Fruit fly (Drosophila melanogaster) whole organism, embryonic: ENCODE results near the gene Bet5.
A peak's percentile ranks its signal among the peaks of the same experiment; 100 is the strongest.

Source experiments
- Atf6 ChIP-seq: fragments of 200-800 bp; sonication (Bioruptor generic); IDR thresholded peaks from 2 replicates; pipeline ENCODE4 v1.3.6; 2022; ENCODE audit warnings: missing biosample characterization, missing genetic modification characterization
- CG10431 ChIP-seq: fragments of 200-800 bp; sonication (Bioruptor generic); optimal IDR thresholded peaks from 3 replicates; lab custom pipeline; 2018; ENCODE audit warnings: missing biosample characterization, mild to moderate bottlenecking, missing genetic modification characterization
- CG12155 ChIP-seq: fragments of 200-800 bp; sonication (Bioruptor generic); optimal IDR thresholded peaks from 3 replicates; lab custom pipeline; 2016; ENCODE audit warnings: missing biosample characterization, missing genetic modification characterization
- CG12236 ChIP-seq: fragments of 200-800 bp; sonication (Bioruptor generic); optimal IDR thresholded peaks from 2 replicates; lab custom pipeline; 2016; ENCODE audit warnings: missing biosample characterization, missing genetic modification characterization
- CG12744 ChIP-seq: fragments of 200-800 bp; sonication (Bioruptor generic); optimal IDR thresholded peaks from 2 replicates; lab custom pipeline; 2016; ENCODE audit warnings: missing biosample characterization, missing genetic modification characterization
- CG12769 ChIP-seq: fragments of 200-800 bp; sonication (Bioruptor generic); optimal IDR thresholded peaks from 2 replicates; lab custom pipeline; 2019; ENCODE audit warnings: missing biosample characterization, mild to moderate bottlenecking, missing genetic modification characterization, moderate library complexity
- CG1603 ChIP-seq: fragments of 200-800 bp; sonication (Bioruptor generic); optimal IDR thresholded peaks from 2 replicates; lab custom pipeline; 2019; ENCODE audit warnings: missing biosample characterization, mild to moderate bottlenecking, missing genetic modification characterization, moderate library complexity
- CG16779 ChIP-seq: fragments of 200-800 bp; sonication (Bioruptor generic); IDR thresholded peaks from 2 replicates; pipeline ENCODE4 v1.3.6; 2022; ENCODE audit warnings: missing biosample characterization, missing genetic modification characterization
- CG16813 ChIP-seq: fragments of 200-800 bp; sonication (Bioruptor generic); IDR thresholded peaks from 3 replicates; pipeline ENCODE4 v1.3.6; 2022; ENCODE audit warnings: missing biosample characterization, missing genetic modification characterization; ENCODE audit not compliant: partially characterized antibody
- CG2678 ChIP-seq: fragments of 200-800 bp; sonication (Bioruptor generic); optimal IDR thresholded peaks from 3 replicates; lab custom pipeline; 2019; ENCODE audit warnings: missing biosample characterization, mild to moderate bottlenecking, missing genetic modification characterization, moderate library complexity
- CG30020 ChIP-seq: fragments of 200-800 bp; optimal IDR thresholded peaks from 2 replicates; lab custom pipeline; 2019; ENCODE audit warnings: missing biosample characterization, mild to moderate bottlenecking, missing genetic modification characterization, moderate library complexity
- CG30403 ChIP-seq: fragments of 200-800 bp; sonication (Bioruptor generic); optimal IDR thresholded peaks from 3 replicates; lab custom pipeline; 2016; ENCODE audit warnings: missing biosample characterization, missing genetic modification characterization
- CG30431 ChIP-seq: fragments of 200-800 bp; sonication (Bioruptor generic); optimal IDR thresholded peaks from 2 replicates; lab custom pipeline; 2017; ENCODE audit warnings: missing biosample characterization, missing genetic modification characterization
- CG3065 ChIP-seq: fragments of 200-800 bp; sonication (Bioruptor generic); optimal IDR thresholded peaks from 2 replicates; lab custom pipeline; 2016; ENCODE audit warnings: missing biosample characterization, missing genetic modification characterization
- CG33213 ChIP-seq: fragments of 200-800 bp; sonication (Bioruptor generic); optimal IDR thresholded peaks from 3 replicates; lab custom pipeline; 2016; ENCODE audit warnings: missing biosample characterization, missing genetic modification characterization
- CG7928 ChIP-seq: fragments of 200-800 bp; sonication (Bioruptor generic); optimal IDR thresholded peaks from 2 replicates; lab custom pipeline; 2017; ENCODE audit warnings: missing biosample characterization, mild to moderate bottlenecking, missing genetic modification characterization
- CG9437 ChIP-seq: fragments of 200-800 bp; sonication (Bioruptor generic); optimal IDR thresholded peaks from 2 replicates; lab custom pipeline; 2018; ENCODE audit warnings: missing biosample characterization, mild to moderate bottlenecking, missing genetic modification characterization
- CG9797 ChIP-seq: fragments of 200-800 bp; sonication (Bioruptor generic); optimal IDR thresholded peaks from 3 replicates; lab custom pipeline; 2018; ENCODE audit warnings: missing biosample characterization, mild to moderate bottlenecking, missing genetic modification characterization
- CTCF ChIP-seq: fragments of 200-800 bp; sonication (Bioruptor generic); optimal IDR thresholded peaks from 2 replicates; lab custom pipeline; 2017; ENCODE audit warnings: missing biosample characterization, mild to moderate bottlenecking, missing genetic modification characterization, moderate library complexity
- CkIIα-i1 ChIP-seq: fragments of 200-800 bp; sonication (Bioruptor generic); IDR thresholded peaks from 2 replicates; pipeline ENCODE4 v1.3.6; 2022; ENCODE audit warnings: missing biosample characterization, missing genetic modification characterization
- CrebB ChIP-seq: fragments of 200-800 bp; sonication (Bioruptor generic); optimal IDR thresholded peaks from 3 replicates; lab custom pipeline; 2018; ENCODE audit warnings: missing biosample characterization, mild to moderate bottlenecking, missing genetic modification characterization
- D19B ChIP-seq: fragments of 200-800 bp; sonication (Bioruptor generic); optimal IDR thresholded peaks from 2 replicates; lab custom pipeline; 2017; ENCODE audit warnings: missing biosample characterization, mild to moderate bottlenecking, missing genetic modification characterization
- Dip2 ChIP-seq: fragments of 200-800 bp; sonication (Bioruptor generic); IDR thresholded peaks from 2 replicates; pipeline ENCODE4 v1.3.6; 2022; ENCODE audit warnings: missing biosample characterization, missing genetic modification characterization
- Ets97D ChIP-seq: fragments of 200-800 bp; sonication (Bioruptor generic); optimal IDR thresholded peaks from 3 replicates; lab custom pipeline; 2016; ENCODE audit warnings: missing biosample characterization, missing genetic modification characterization
- GATAe ChIP-seq: fragments of 200-800 bp; sonication (Bioruptor generic); conservative IDR thresholded peaks from 2 replicates; pipeline ENCODE4 v1.3.6; 2022; ENCODE audit warnings: missing biosample characterization, missing genetic modification characterization
- Lhr ChIP-seq: fragments of 200-800 bp; sonication (Bioruptor generic); optimal IDR thresholded peaks from 3 replicates; lab custom pipeline; 2017; ENCODE audit warnings: mild to moderate bottlenecking, missing biosample characterization, missing genetic modification reagents, missing genetic modification characterization
- Nf-YC ChIP-seq: fragments of 200-800 bp; optimal IDR thresholded peaks from 3 replicates; lab custom pipeline; 2019; ENCODE audit warnings: missing biosample characterization, mild to moderate bottlenecking, missing genetic modification characterization, moderate library complexity
- Side ChIP-seq: fragments of 200-800 bp; sonication (Bioruptor generic); optimal IDR thresholded peaks from 2 replicates; lab custom pipeline; 2016; ENCODE audit warnings: missing biosample characterization, missing genetic modification characterization
- ap ChIP-seq: fragments of 200-800 bp; sonication (Bioruptor generic); IDR thresholded peaks from 2 replicates; pipeline ENCODE4 v1.3.6; 2022; ENCODE audit warnings: missing biosample characterization, missing genetic modification characterization
- ara ChIP-seq: fragments of 200-800 bp; sonication (Bioruptor generic); IDR thresholded peaks from 2 replicates; pipeline ENCODE4 v1.3.6; 2022; ENCODE audit warnings: missing biosample characterization, missing genetic modification characterization
- caup ChIP-seq: fragments of 200-800 bp; sonication (Bioruptor generic); optimal IDR thresholded peaks from 3 replicates; lab custom pipeline; 2017; ENCODE audit warnings: missing biosample characterization, mild to moderate bottlenecking, missing genetic modification characterization, moderate library complexity; ENCODE audit not compliant: severe bottlenecking
- corto ChIP-seq: fragments of 200-800 bp; sonication (Bioruptor generic); optimal IDR thresholded peaks from 2 replicates; lab custom pipeline; 2016; ENCODE audit warnings: missing biosample characterization, mild to moderate bottlenecking, missing genetic modification characterization, moderate library complexity
- dm ChIP-seq: fragments of 200-800 bp; sonication (Bioruptor generic); optimal IDR thresholded peaks from 3 replicates; lab custom pipeline; 2016; ENCODE audit warnings: missing biosample characterization, missing genetic modification characterization
- fd3F ChIP-seq: fragments of 200-800 bp; sonication (Bioruptor generic); optimal IDR thresholded peaks from 2 replicates; lab custom pipeline; 2018; ENCODE audit warnings: missing biosample characterization, mild to moderate bottlenecking, missing genetic modification characterization, moderate library complexity
- gce ChIP-seq: fragments of 200-800 bp; sonication (Bioruptor generic); IDR thresholded peaks from 3 replicates; pipeline ENCODE4 v1.3.6; 2022; ENCODE audit warnings: missing biosample characterization, missing genetic modification characterization
- grn ChIP-seq: fragments of 200-800 bp; sonication (Bioruptor generic); optimal IDR thresholded peaks from 3 replicates; lab custom pipeline; 2017; ENCODE audit warnings: missing biosample characterization, missing genetic modification characterization
- hbn ChIP-seq: fragments of 200-800 bp; sonication (Bioruptor generic); IDR thresholded peaks from 2 replicates; pipeline ENCODE4 v1.3.6; 2022; ENCODE audit warnings: missing biosample characterization, missing genetic modification characterization; ENCODE audit not compliant: partially characterized antibody
- inv ChIP-seq: fragments of 200-800 bp; sonication (Bioruptor generic); IDR thresholded peaks from 2 replicates; pipeline ENCODE4 v1.3.6; 2022; ENCODE audit warnings: missing biosample characterization, missing genetic modification characterization; ENCODE audit not compliant: partially characterized antibody
- jing ChIP-seq: fragments of 200-800 bp; sonication (Bioruptor generic); optimal IDR thresholded peaks from 2 replicates; lab custom pipeline; 2018; ENCODE audit warnings: missing biosample characterization, mild to moderate bottlenecking, missing genetic modification characterization
- nerfin-1 ChIP-seq: fragments of 200-800 bp; sonication (Bioruptor generic); optimal IDR thresholded peaks from 3 replicates; lab custom pipeline; 2019; ENCODE audit warnings: missing biosample characterization, mild to moderate bottlenecking, missing genetic modification characterization, moderate library complexity
- onecut ChIP-seq: fragments of 200-800 bp; sonication (Bioruptor generic); IDR thresholded peaks from 2 replicates; pipeline ENCODE4 v1.3.6; 2022; ENCODE audit warnings: missing biosample characterization, missing genetic modification characterization
- org-1 ChIP-seq: fragments of 200-800 bp; sonication (Bioruptor generic); optimal IDR thresholded peaks from 2 replicates; lab custom pipeline; 2017; ENCODE audit warnings: missing biosample characterization, missing genetic modification characterization
- pita ChIP-seq: fragments of 200-800 bp; sonication (Bioruptor generic); optimal IDR thresholded peaks from 2 replicates; lab custom pipeline; 2017; ENCODE audit warnings: missing biosample characterization, mild to moderate bottlenecking, missing genetic modification characterization
- salm ChIP-seq: fragments of 200-800 bp; sonication (Bioruptor generic); optimal IDR thresholded peaks from 2 replicates; lab custom pipeline; 2018; ENCODE audit warnings: missing biosample characterization, mild to moderate bottlenecking, missing genetic modification characterization
- scrt ChIP-seq: fragments of 200-800 bp; sonication (Bioruptor generic); optimal IDR thresholded peaks from 2 replicates; lab custom pipeline; 2018; ENCODE audit warnings: missing biosample characterization, mild to moderate bottlenecking, missing genetic modification characterization, moderate library complexity
- slbo ChIP-seq: fragments of 200-800 bp; sonication (Bioruptor generic); IDR thresholded peaks from 2 replicates; pipeline ENCODE4 v1.3.6; 2022; ENCODE audit warnings: missing biosample characterization, missing genetic modification characterization
- so ChIP-seq: fragments of 200-800 bp; sonication (Bioruptor generic); IDR thresholded peaks from 3 replicates; pipeline ENCODE4 v1.3.6; 2022; ENCODE audit warnings: missing biosample characterization, missing genetic modification characterization
- vnd ChIP-seq: fragments of 200-800 bp; sonication (Bioruptor generic); IDR thresholded peaks from 3 replicates; pipeline ENCODE4 v1.3.6; 2022; ENCODE audit warnings: missing biosample characterization, missing genetic modification characterization; ENCODE audit not compliant: partially characterized antibody
- yki ChIP-seq: fragments of >200 bp; optimal IDR thresholded peaks from 3 replicates; lab custom pipeline; 2018
- zf30C ChIP-seq: fragments of 200-800 bp; sonication (Bioruptor generic); optimal IDR thresholded peaks from 3 replicates; lab custom pipeline; 2018; ENCODE audit warnings: missing biosample characterization, mild to moderate bottlenecking, missing genetic modification characterization

Gene Bet5

dm6 chr3R:30208766-30209484 lies 28.9 kb downstream of the Bet5 start, which contains the start of gene RpS7 (continued):
- TF ChIP-seq ap (GFP tag; lab: Robert Waterston, UW) (peak; percentile 76), ara (GFP tag; lab: Robert Waterston, UW) (peak; percentile 61), Ets97D (GFP tag; lab: Kevin White, UChicago) (peak; percentile 98), vnd (GFP tag; lab: Robert Waterston, UW) (peak; percentile 99), CG30020 (tag; lab: Kevin White, UChicago) (peak; percentile 47), CG12155 (GFP tag; lab: Kevin White, UChicago) (peak; percentile 72), GATAe (GFP tag; lab: Robert Waterston, UW) (no peak; the same call in 1 of the 2 replicates), CG12236 (no peak), Dip2 (GFP tag; lab: Robert Waterston, UW) (no peak), grn (GFP tag; lab: Kevin White, UChicago) (peak; percentile 5), zf30C (no peak), CG12744 (GFP tag; lab: Kevin White, UChicago) (no peak), nerfin-1 (tag; lab: Kevin White, UChicago) (peak; percentile 65), CG3065 (no peak), caup (GFP tag; lab: Kevin White, UChicago) (peak; percentile 86), hbn (GFP tag; lab: Robert Waterston, UW) (peak; percentile 89), yki (lab: Kevin White, UChicago) (no peak), CG2678 (tag; lab: Kevin White, UChicago) (peak; percentile 60), Atf6 (GFP tag; lab: Robert Waterston, UW) (peak; percentile 71), scrt (GFP tag; lab: Kevin White, UChicago) (peak; percentile 75), CG10431 (peak; percentile 77), CG16813 (GFP tag; lab: Robert Waterston, UW) (peak; percentile 98), CG12769 (tag; lab: Kevin White, UChicago) (peak; percentile 38), so (0 out of 3 replicates have a peak, but pooled peaks have one; percentile 31), jing (GFP tag; lab: Kevin White, UChicago) (no peak), D19B (GFP tag; lab: Kevin White, UChicago) (peak; percentile 28), CG16779 (GFP tag; lab: Robert Waterston, UW) (peak; percentile 53; the same call in 1 of the 2 replicates), Lhr (GFP tag; lab: Kevin White, UChicago) (peak; percentile 51), dm (GFP tag; lab: Kevin White, UChicago) (peak; percentile 79), CG9437 (GFP tag; lab: Kevin White, UChicago) (peak; percentile 79), CG1603 (tag; lab: Kevin White, UChicago) (peak; percentile 73), fd3F (GFP tag; lab: Kevin White, UChicago) (peak; percentile 51), slbo (GFP tag; lab: Robert Waterston, UW) (peak; percentile 80), gce (GFP tag; lab: Robert Waterston, UW) (peak; percentile 59; the same call in 1 of the 3 replicates), CG30431 (GFP tag; lab: Kevin White, UChicago) (peak; percentile 30), CG7928 (GFP tag; lab: Kevin White, UChicago) (no peak), inv (GFP tag; lab: Robert Waterston, UW) (peak; percentile 98), CG9797 (GFP tag; lab: Kevin White, UChicago) (peak; percentile 48), Side (GFP tag; lab: Kevin White, UChicago) (peak; percentile 51), pita (GFP tag; lab: Kevin White, UChicago) (no peak), corto (no peak), onecut (peak; percentile 80), Nf-YC (peak; percentile 78), org-1 (GFP tag; lab: Kevin White, UChicago) (peak; percentile 65), CG30403 (peak; percentile 61), CkIIα-i1 (GFP tag; lab: Robert Waterston, UW) (no peak), CG33213 (GFP tag; lab: Kevin White, UChicago) (peak; percentile 64), salm (tag; lab: Kevin White, UChicago) (peak; percentile 76), CrebB (tag; lab: Kevin White, UChicago) (peak; percentile 84), CTCF (GFP tag; lab: Kevin White, UChicago) (peak; percentile 92)
